Worm (Caenorhabditis elegans) whole organism, young adult: ENCODE data around the gene mlc-3.
A peak's percentile ranks its signal among the peaks of the same experiment; 100 is the strongest.

ENCODE experiments used
- F33H1.4 ChIP-seq: fragments of 200-800 bp; sonication (Bioruptor generic); IDR thresholded peaks from 2 replicates; pipeline ENCODE4 v1.3.6; 2022; ENCODE audit warnings: missing genetic modification reagents, missing genetic modification characterization, missing compliant biosample characterization
- F49E8.2 ChIP-seq: sonication (generic microtip); optimal IDR thresholded peaks from 3 replicates; lab custom pipeline; 2017; ENCODE audit warnings: missing genetic modification characterization, mild to moderate bottlenecking, missing compliant biosample characterization, antibody characterized with exemption, moderate library complexity; ENCODE audit not compliant: insufficient read depth
- F57C9.4 ChIP-seq: sonication (generic microtip); optimal IDR thresholded peaks from 2 replicates; lab custom pipeline; 2017; ENCODE audit warnings: mild to moderate bottlenecking, missing genetic modification characterization, missing compliant biosample characterization
- K11D2.4 ChIP-seq: fragments of 200-800 bp; sonication (Bioruptor generic); IDR thresholded peaks from 2 replicates; pipeline ENCODE4 v1.3.6; 2022; ENCODE audit warnings: missing genetic modification reagents, missing genetic modification characterization, missing compliant biosample characterization
- Y67H2A.10 ChIP-seq: fragments of 200-800 bp; sonication (Bioruptor generic); conservative IDR thresholded peaks from 2 replicates; pipeline ENCODE4 v1.3.6; 2022; ENCODE audit warnings: missing genetic modification reagents, missing genetic modification characterization, missing compliant biosample characterization
- akir-1 ChIP-seq: fragments of 200-800 bp; sonication (Bioruptor generic); optimal IDR thresholded peaks from 2 replicates; lab custom pipeline; 2018; ENCODE audit warnings: mild to moderate bottlenecking, missing genetic modification characterization, moderate library complexity, missing compliant biosample characterization
- ama-1 ChIP-seq, 3 experiments: fragments of 150-350 bp in 1 of 3; sonication (generic microtip) in 2 of 3; optimal IDR thresholded peaks; 2 replicates each; lab custom pipeline; 2014 to 2018; ENCODE audit warnings: missing biosample characterization in 2 of 3, missing genetic modification characterization in 2 of 3, missing genetic modification reagents in 2 of 3
- athp-1 ChIP-seq: sonication (generic microtip); optimal IDR thresholded peaks from 2 replicates; lab custom pipeline; 2017; ENCODE audit warnings: mild to moderate bottlenecking, missing genetic modification characterization, missing compliant biosample characterization
- attf-3 ChIP-seq: fragments of 200-800 bp; sonication (Bioruptor generic); conservative IDR thresholded peaks from 2 replicates; pipeline ENCODE4 v1.3.6; 2022; ENCODE audit warnings: missing genetic modification reagents, missing genetic modification characterization, missing compliant biosample characterization
- attf-5 ChIP-seq: fragments of 200-800 bp; sonication (Bioruptor generic); optimal IDR thresholded peaks from 2 replicates; lab custom pipeline; 2018; ENCODE audit warnings: mild to moderate bottlenecking, missing genetic modification characterization, missing compliant biosample characterization
- bed-1 ChIP-seq: fragments of 200-800 bp; sonication (Bioruptor generic); IDR thresholded peaks from 2 replicates; pipeline ENCODE4 v1.3.6; 2022; ENCODE audit warnings: missing genetic modification reagents, missing genetic modification characterization, missing compliant biosample characterization
- bed-2 ChIP-seq: fragments of 200-800 bp; sonication (Bioruptor generic); IDR thresholded peaks from 2 replicates; pipeline ENCODE4 v1.3.6; 2022; ENCODE audit warnings: missing genetic modification reagents, missing genetic modification characterization, missing compliant biosample characterization
- ceh-40 ChIP-seq: fragments of 200-800 bp; sonication (Bioruptor generic); IDR thresholded peaks from 2 replicates; pipeline ENCODE4 v1.3.6; 2022; ENCODE audit warnings: missing genetic modification characterization, missing compliant biosample characterization
- ceh-91 ChIP-seq: fragments of 200-800 bp; sonication (Bioruptor generic); IDR thresholded peaks from 2 replicates; pipeline ENCODE4 v1.3.6; 2022; ENCODE audit warnings: missing genetic modification reagents, missing genetic modification characterization, missing compliant biosample characterization
- dpff-1 ChIP-seq: sonication (generic microtip); optimal IDR thresholded peaks from 2 replicates; lab custom pipeline; 2017; ENCODE audit warnings: mild to moderate bottlenecking, missing genetic modification characterization, missing compliant biosample characterization
- dpl-1 ChIP-seq: fragments of 150-350 bp; optimal IDR thresholded peaks from 2 replicates; lab custom pipeline; 2014; ENCODE audit warnings: missing biosample characterization, missing genetic modification reagents, missing genetic modification characterization
- efl-1 ChIP-seq: fragments of 150-350 bp; optimal IDR thresholded peaks from 2 replicates; lab custom pipeline; 2014; ENCODE audit warnings: missing biosample characterization, missing genetic modification reagents, missing genetic modification characterization
- egrh-3 ChIP-seq: fragments of 200-800 bp; sonication (Bioruptor generic); IDR thresholded peaks from 2 replicates; pipeline ENCODE4 v1.3.6; 2022; ENCODE audit warnings: missing genetic modification reagents, missing genetic modification characterization, missing compliant biosample characterization
- ets-4 ChIP-seq: fragments of 200-800 bp; sonication (Bioruptor generic); optimal IDR thresholded peaks from 2 replicates; lab custom pipeline; 2018; ENCODE audit warnings: mild to moderate bottlenecking, missing genetic modification characterization, missing compliant biosample characterization
- hlh-26 ChIP-seq: fragments of 200-800 bp; sonication (Bioruptor generic); conservative IDR thresholded peaks from 2 replicates; pipeline ENCODE4 v1.3.6; 2022; ENCODE audit warnings: missing genetic modification reagents, missing genetic modification characterization, missing compliant biosample characterization
- lag-1 ChIP-seq: fragments of 200-800 bp; sonication (Bioruptor generic); IDR thresholded peaks from 2 replicates; pipeline ENCODE4 v1.3.6; 2022; ENCODE audit warnings: missing genetic modification reagents, missing genetic modification characterization, missing compliant biosample characterization
- lir-1 ChIP-seq: fragments of 200-800 bp; sonication (Bioruptor generic); conservative IDR thresholded peaks from 2 replicates; pipeline ENCODE4 v1.3.6; 2022; ENCODE audit warnings: missing genetic modification reagents, missing genetic modification characterization, missing compliant biosample characterization
- lsl-1 ChIP-seq: fragments of 200-800 bp; sonication (Bioruptor generic); optimal IDR thresholded peaks from 2 replicates; lab custom pipeline; 2018; ENCODE audit warnings: mild to moderate bottlenecking, missing genetic modification characterization, moderate library complexity, missing compliant biosample characterization
- madf-6 ChIP-seq: fragments of 200-800 bp; sonication (Bioruptor generic); IDR thresholded peaks from 2 replicates; pipeline ENCODE4 v1.3.6; 2022; ENCODE audit warnings: missing genetic modification reagents, missing genetic modification characterization, missing compliant biosample characterization
- madf-8 ChIP-seq: fragments of 200-800 bp; sonication (Bioruptor generic); conservative IDR thresholded peaks from 2 replicates; pipeline ENCODE4 v1.3.6; 2022; ENCODE audit warnings: missing genetic modification reagents, missing genetic modification characterization, missing compliant biosample characterization
- mcd-1 ChIP-seq: fragments of 200-800 bp; sonication (Bioruptor generic); IDR thresholded peaks from 2 replicates; pipeline ENCODE4 v1.3.6; 2022; ENCODE audit warnings: missing genetic modification reagents, missing genetic modification characterization, missing compliant biosample characterization
- nfyb-1 ChIP-seq: fragments of 200-800 bp; sonication (Bioruptor generic); IDR thresholded peaks from 2 replicates; pipeline ENCODE4 v1.3.6; 2022; ENCODE audit warnings: missing genetic modification reagents, missing genetic modification characterization, missing compliant biosample characterization
- nhr-179 ChIP-seq: sonication (generic microtip); optimal IDR thresholded peaks from 2 replicates; lab custom pipeline; 2016; ENCODE audit warnings: mild to moderate bottlenecking, missing genetic modification characterization, missing compliant biosample characterization
- nhr-80 ChIP-seq: sonication (generic microtip); optimal IDR thresholded peaks from 2 replicates; lab custom pipeline; 2016; ENCODE audit warnings: missing genetic modification characterization, missing compliant biosample characterization
- nhr-90 ChIP-seq: sonication (generic microtip); optimal IDR thresholded peaks from 2 replicates; lab custom pipeline; 2016; ENCODE audit warnings: missing genotype, mild to moderate bottlenecking, missing genetic modification characterization, missing compliant biosample characterization
- pbrm-1 ChIP-seq: fragments of 200-800 bp; sonication (Bioruptor generic); IDR thresholded peaks from 2 replicates; pipeline ENCODE4 v1.3.6; 2022; ENCODE audit warnings: missing genetic modification reagents, missing genetic modification characterization, missing compliant biosample characterization
- snpc-1.1 ChIP-seq: sonication (generic microtip); optimal IDR thresholded peaks from 2 replicates; lab custom pipeline; 2017; ENCODE audit warnings: missing genetic modification characterization, mild to moderate bottlenecking, missing compliant biosample characterization, antibody characterized with exemption, moderate library complexity, missing genotype, missing genetic modification reagents; ENCODE audit not compliant: insufficient read depth
- somi-1 ChIP-seq: fragments of 200-800 bp; sonication (Bioruptor generic); optimal IDR thresholded peaks from 2 replicates; lab custom pipeline; 2018; ENCODE audit warnings: mild to moderate bottlenecking, missing genetic modification characterization, missing compliant biosample characterization
- sptf-2 ChIP-seq: fragments of 200-800 bp; sonication (Bioruptor generic); optimal IDR thresholded peaks from 2 replicates; lab custom pipeline; 2018; ENCODE audit warnings: mild to moderate bottlenecking, missing genetic modification characterization, missing compliant biosample characterization
- unc-130 ChIP-seq: sonication (generic microtip); optimal IDR thresholded peaks from 2 replicates; lab custom pipeline; 2016; ENCODE audit warnings: missing genetic modification reagents, missing genetic modification characterization, missing compliant biosample characterization
- xnd-1 ChIP-seq: sonication (generic microtip); optimal IDR thresholded peaks from 2 replicates; lab custom pipeline; 2016; ENCODE audit warnings: missing genotype, missing genetic modification reagents, missing genetic modification characterization, missing compliant biosample characterization
- ztf-22 ChIP-seq: fragments of 200-800 bp; sonication (Bioruptor generic); optimal IDR thresholded peaks from 2 replicates; lab custom pipeline; 2018; ENCODE audit warnings: mild to moderate bottlenecking, missing genetic modification characterization, moderate library complexity, missing compliant biosample characterization
- ztf-6 ChIP-seq: fragments of 200-800 bp; sonication (Bioruptor generic); IDR thresholded peaks from 2 replicates; pipeline ENCODE4 v1.3.6; 2022; ENCODE audit warnings: missing genetic modification reagents, missing genetic modification characterization, missing compliant biosample characterization

mlc-3 gene

DNA sequence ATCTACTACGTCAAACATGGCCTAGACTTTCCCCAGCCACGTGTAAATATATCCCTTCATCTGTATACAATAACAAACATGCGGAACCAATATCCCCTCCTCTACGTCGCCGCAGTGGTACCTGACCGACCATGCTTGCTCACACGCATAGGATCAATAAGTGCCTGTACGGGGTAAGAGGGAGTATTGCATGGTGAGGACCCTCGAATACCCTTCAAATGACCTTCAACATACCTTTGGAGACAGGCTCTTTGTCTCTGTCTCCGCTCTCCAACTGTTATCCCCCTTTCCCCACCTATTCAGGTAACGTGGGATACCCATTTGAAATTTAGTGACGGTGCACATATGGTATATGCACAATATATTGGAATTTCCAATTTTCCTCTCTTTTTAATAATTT, 38.9 kb upstream of the mlc-3 start, which contains the start of gene dex-1:
Gene dex-1 (plus strand): TSS at position 132 of the 400 bp plus-strand sequence.
- TF ChIP-seq ama-1 (optimal IDR thresholded peaks at IDR 0.05; lab: Kevin White, UChicago) (no peak), ama-1 (GFP tag; optimal IDR thresholded peaks at IDR 0.05; lab: Kevin White, UChicago) (no peak)
- TF ChIP-seq, all 124 proteins: peak for 0

DNA sequence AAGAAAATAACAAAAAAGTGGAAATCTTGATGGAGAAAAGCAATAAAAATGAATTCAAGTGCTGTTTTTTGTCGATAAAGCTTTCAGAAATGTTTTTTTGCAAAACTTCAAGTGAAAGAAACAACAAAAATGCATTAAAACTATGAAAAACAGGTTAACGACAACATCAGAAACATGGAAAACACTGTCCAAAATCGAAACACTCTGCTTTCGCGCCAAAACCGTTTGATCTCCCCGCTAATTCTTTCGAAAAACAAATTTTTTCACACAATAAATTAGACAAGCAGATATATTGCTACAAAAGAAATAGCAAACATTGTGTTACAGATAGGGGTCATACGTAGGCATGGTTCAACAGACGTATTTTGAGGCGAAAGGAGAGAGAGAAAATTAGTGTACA, 23.0 kb upstream of the mlc-3 start:
- TF ChIP-seq bed-1 (GFP tag; lab: Robert Waterston, UW) (no peak), unc-130 (GFP tag; lab: Kevin White, UChicago) (no peak), ceh-40 (GFP tag; lab: Robert Waterston, UW) (no peak), attf-5 (GFP tag; lab: Kevin White, UChicago) (no peak), madf-8 (GFP tag; lab: Robert Waterston, UW) (0 out of 2 replicates have a peak, but pooled peaks have one; percentile 10), nhr-90 (tag; lab: Kevin White, UChicago) (no peak), F49E8.2 (tag; lab: Kevin White, UChicago) (peak; percentile 67), dpff-1 (tag; lab: Kevin White, UChicago) (no peak), xnd-1 (tag; lab: Kevin White, UChicago) (peak; percentile 6), Y67H2A.10 (GFP tag; lab: Robert Waterston, UW) (no peak), F57C9.4 (tag; lab: Kevin White, UChicago) (no peak), snpc-1.1 (tag; lab: Kevin White, UChicago) (no peak), lag-1 (GFP tag; lab: Robert Waterston, UW) (no peak), ztf-22 (GFP tag; lab: Kevin White, UChicago) (no peak), efl-1 (GFP tag; lab: Kevin White, UChicago) (peak; percentile 80), F33H1.4 (GFP tag; lab: Robert Waterston, UW) (0 out of 2 replicates have a peak, but pooled peaks have one; percentile 38), ceh-91 (GFP tag; lab: Robert Waterston, UW) (no peak), akir-1 (GFP tag; lab: Kevin White, UChicago) (no peak), lsl-1 (GFP tag; lab: Kevin White, UChicago) (no peak), nhr-80 (tag; lab: Kevin White, UChicago) (no peak), madf-6 (GFP tag; lab: Robert Waterston, UW) (peak; percentile 79), athp-1 (tag; lab: Kevin White, UChicago) (no peak), dpl-1 (GFP tag; lab: Kevin White, UChicago) (no peak), egrh-3 (GFP tag; lab: Robert Waterston, UW) (no peak), mcd-1 (GFP tag; lab: Robert Waterston, UW) (no peak), ztf-6 (GFP tag; lab: Robert Waterston, UW) (no peak), ets-4 (no peak), pbrm-1 (GFP tag; lab: Robert Waterston, UW) (no peak), K11D2.4 (no peak), nfyb-1 (GFP tag; lab: Robert Waterston, UW) (no peak), attf-3 (GFP tag; lab: Robert Waterston, UW) (no peak), lir-1 (GFP tag; lab: Robert Waterston, UW) (no peak), somi-1 (GFP tag; lab: Kevin White, UChicago) (no peak), nhr-179 (no peak), hlh-26 (GFP tag; lab: Robert Waterston, UW) (no peak), sptf-2 (GFP tag; lab: Kevin White, UChicago) (no peak), bed-2 (no peak)
